Worm (Caenorhabditis elegans): ENCODE measurements around the gene ZK822.1.

- TF ChIP-seq nhr-11 (tag; optimal IDR thresholded peaks at IDR 0.05), result no peak
- no peak for TF ChIP-seq mab-5 (tag; optimal IDR thresholded peaks at IDR 0.05)
- no peak for TF ChIP-seq nhr-12 (tag; optimal IDR thresholded peaks at IDR 0.05)
Observed at ce11 chrIV:11914837-11915737, 6.8 kb downstream of the ZK822.1 start, which contains the start of gene fat-6.

Data from whole organism, L2 larva.